Worm (Caenorhabditis elegans) whole organism, late embryonic: Measurements from ENCODE around the gene Y57G11C.41.

Source experiments
- K02D7.2 ChIP-seq: sonication (generic microtip); optimal IDR thresholded peaks from 2 replicates; lab custom pipeline; 2017; ENCODE audit warnings: mild to moderate bottlenecking, missing genetic modification characterization, missing compliant biosample characterization
- ahr-1 ChIP-seq: sonication (generic microtip); optimal IDR thresholded peaks from 2 replicates; lab custom pipeline; 2016; ENCODE audit warnings: missing genetic modification characterization, missing compliant biosample characterization
- ceh-18 ChIP-seq: sonication (generic microtip); optimal IDR thresholded peaks from 2 replicates; lab custom pipeline; 2016; ENCODE audit warnings: missing genetic modification characterization, missing compliant biosample characterization
- ceh-48 ChIP-seq: sonication (generic microtip); optimal IDR thresholded peaks from 2 replicates; lab custom pipeline; 2016; ENCODE audit warnings: missing genetic modification characterization, inconsistent platforms, missing compliant biosample characterization
- dve-1 ChIP-seq: sonication (generic microtip); optimal IDR thresholded peaks from 2 replicates; lab custom pipeline; 2017; ENCODE audit warnings: antibody characterized with exemption, mild to moderate bottlenecking, missing genetic modification characterization, missing compliant biosample characterization
- elt-2 ChIP-seq: sonication (generic microtip); optimal IDR thresholded peaks from 2 replicates; lab custom pipeline; 2016; ENCODE audit warnings: missing genetic modification reagents, missing genetic modification characterization, missing compliant biosample characterization
- fkh-6 ChIP-seq: sonication (generic microtip); optimal IDR thresholded peaks from 2 replicates; lab custom pipeline; 2016; ENCODE audit warnings: missing genetic modification characterization, missing compliant biosample characterization
- hlh-6 ChIP-seq: sonication (generic microtip); optimal IDR thresholded peaks from 2 replicates; lab custom pipeline; 2016; ENCODE audit warnings: missing genotype, missing genetic modification characterization, missing compliant biosample characterization
- nfya-1 ChIP-seq: sonication (generic microtip); optimal IDR thresholded peaks from 2 replicates; lab custom pipeline; 2017; ENCODE audit warnings: missing genetic modification characterization, mild to moderate bottlenecking, missing compliant biosample characterization, antibody characterized with exemption, moderate library complexity
- npax-4 ChIP-seq: sonication (generic microtip); optimal IDR thresholded peaks from 2 replicates; lab custom pipeline; 2016; ENCODE audit warnings: missing genetic modification characterization, missing compliant biosample characterization
- pha-4 ChIP-seq: fragments of 150-350 bp; optimal IDR thresholded peaks from 2 replicates; lab custom pipeline; 2018; ENCODE audit warnings: missing biosample characterization, missing genetic modification reagents, missing genetic modification characterization
- ref-2 ChIP-seq: sonication (generic microtip); optimal IDR thresholded peaks from 2 replicates; lab custom pipeline; 2016; ENCODE audit warnings: missing genetic modification characterization, missing compliant biosample characterization
- unc-55 ChIP-seq: sonication (generic microtip); optimal IDR thresholded peaks from 2 replicates; lab custom pipeline; 2017; ENCODE audit warnings: missing biosample characterization, missing genetic modification reagents, missing genetic modification characterization
- ztf-16 ChIP-seq: sonication (generic microtip); optimal IDR thresholded peaks from 2 replicates; lab custom pipeline; 2017; ENCODE audit warnings: missing genetic modification characterization, missing compliant biosample characterization

- no peak for TF ChIP-seq fkh-6 (tag; lab: Kevin White, UChicago)
- TF ChIP-seq hlh-6 (tag; lab: Kevin White, UChicago) = no peak
- TF ChIP-seq npax-4 (tag; lab: Kevin White, UChicago) = no peak
- no peak for TF ChIP-seq ztf-16
- no peak for TF ChIP-seq ahr-1 (tag; lab: Kevin White, UChicago)
- no peak for TF ChIP-seq dve-1 (tag; lab: Kevin White, UChicago)
- no peak for TF ChIP-seq elt-2
- no peak for TF ChIP-seq unc-55 (GFP tag; lab: Kevin White, UChicago)
- TF ChIP-seq nfya-1 = no peak
- TF ChIP-seq ceh-48 (tag; lab: Kevin White, UChicago) = no peak
- TF ChIP-seq pha-4 (tag; lab: Kevin White, UChicago) = no peak
- TF ChIP-seq K02D7.2 (tag; lab: Kevin White, UChicago) = no peak
- TF ChIP-seq ref-2 = no peak
- no peak for TF ChIP-seq ceh-18 (tag; lab: Kevin White, UChicago)
These were observed 22.0 kb upstream of the Y57G11C.41 start, which contains the start of gene Y57G11C.42 for ce11 chrIV:14728225-14728624.
